Worm (Caenorhabditis elegans): Measurements from ENCODE around the gene ubh-4.

ce11 chrII:8058769-8059168 lies 19.4 kb upstream of the ubh-4 start, which contains the start of gene T05H10.8:
- TF ChIP-seq nhr-10 (tag; optimal IDR thresholded peaks at IDR 0.05) (no peak), egl-27 (tag; optimal IDR thresholded peaks at IDR 0.05) (no peak), mep-1 (tag; optimal IDR thresholded peaks at IDR 0.05) (no peak), nhr-6 (tag; optimal IDR thresholded peaks at IDR 0.05) (no peak), skn-1 (tag; optimal IDR thresholded peaks at IDR 0.05) (no peak)

All from whole organism, L4 larva.